Worm (Caenorhabditis elegans) whole organism, L2 larva: ENCODE data around the gene M03F4.6.

ENCODE experiments used
- F13H6.1 ChIP-seq: sonication (generic microtip); optimal IDR thresholded peaks from 2 replicates; lab custom pipeline; 2016; ENCODE audit warnings: missing genetic modification characterization, missing compliant biosample characterization
- R02D3.7 ChIP-seq: fragments of 150-350 bp; optimal IDR thresholded peaks from 2 replicates; lab custom pipeline; 2014; ENCODE audit warnings: missing biosample characterization, missing genetic modification characterization
- Y55F3AM.14 ChIP-seq: fragments of 200-800 bp; sonication (Bioruptor generic); optimal IDR thresholded peaks from 2 replicates; lab custom pipeline; 2018; ENCODE audit warnings: mild to moderate bottlenecking, missing genetic modification characterization, missing compliant biosample characterization
- ZK546.5 ChIP-seq: sonication (generic microtip); optimal IDR thresholded peaks from 2 replicates; lab custom pipeline; 2017; ENCODE audit warnings: missing biosample characterization, missing genetic modification characterization
- aly-2 ChIP-seq: fragments of 150-350 bp; optimal IDR thresholded peaks from 2 replicates; lab custom pipeline; 2014; ENCODE audit warnings: missing biosample characterization, missing genetic modification characterization
- ama-1 ChIP-seq: fragments of 150-350 bp; optimal IDR thresholded peaks from 2 replicates; lab custom pipeline; 2018; ENCODE audit warnings: inconsistent platforms
- blmp-1 ChIP-seq: sonication (generic microtip); optimal IDR thresholded peaks from 2 replicates; lab custom pipeline; 2017; ENCODE audit warnings: missing genetic modification characterization, mild to moderate bottlenecking, missing compliant biosample characterization, antibody characterized with exemption, moderate library complexity; ENCODE audit not compliant: insufficient read depth
- ceh-16 ChIP-seq: fragments of 150-350 bp; optimal IDR thresholded peaks from 2 replicates; lab custom pipeline; 2014; ENCODE audit warnings: missing biosample characterization, missing genetic modification characterization
- ceh-82 ChIP-seq: fragments of 150-350 bp; optimal IDR thresholded peaks from 2 replicates; lab custom pipeline; 2014; ENCODE audit warnings: missing biosample characterization, missing genetic modification characterization
- crh-2 ChIP-seq: sonication (generic microtip); optimal IDR thresholded peaks from 2 replicates; lab custom pipeline; 2017; ENCODE audit warnings: missing biosample characterization, missing genetic modification characterization
- dmd-4 ChIP-seq: sonication (generic microtip); optimal IDR thresholded peaks from 2 replicates; lab custom pipeline; 2017; ENCODE audit warnings: missing biosample characterization, missing genetic modification characterization
- egl-27 ChIP-seq: sonication (generic microtip); optimal IDR thresholded peaks from 3 replicates; lab custom pipeline; 2017; ENCODE audit warnings: missing biosample characterization, missing genetic modification reagents, missing genetic modification characterization
- fos-1 ChIP-seq: fragments of 150-350 bp; optimal IDR thresholded peaks from 2 replicates; lab custom pipeline; 2014; ENCODE audit warnings: missing biosample characterization, missing genetic modification characterization
- gmeb-1 ChIP-seq: fragments of 150-350 bp; optimal IDR thresholded peaks from 2 replicates; lab custom pipeline; 2014; ENCODE audit warnings: missing biosample characterization, missing genetic modification characterization
- lin-39 ChIP-seq: fragments of 150-350 bp; optimal IDR thresholded peaks from 2 replicates; lab custom pipeline; 2014; ENCODE audit warnings: missing biosample characterization, missing genetic modification reagents, missing genetic modification characterization
- lsy-2 ChIP-seq, 2 experiments: fragments of 150-350 bp in 1 of 2; sonication (generic microtip) in 1 of 2; optimal IDR thresholded peaks; 2 replicates each; lab custom pipeline; 2014 to 2017; ENCODE audit warnings: missing biosample characterization in 2 of 2, missing genetic modification characterization in 2 of 2
- mab-5 ChIP-seq: fragments of 150-350 bp; optimal IDR thresholded peaks from 2 replicates; lab custom pipeline; 2014; ENCODE audit warnings: missing biosample characterization, missing genetic modification characterization
- nhr-10 ChIP-seq: sonication (generic microtip); optimal IDR thresholded peaks from 2 replicates; lab custom pipeline; 2017; ENCODE audit warnings: missing biosample characterization, missing genetic modification characterization
- nhr-12 ChIP-seq: fragments of 150-350 bp; optimal IDR thresholded peaks from 2 replicates; lab custom pipeline; 2014; ENCODE audit warnings: missing biosample characterization, missing genetic modification characterization
- nhr-129 ChIP-seq: fragments of 150-350 bp; optimal IDR thresholded peaks from 2 replicates; lab custom pipeline; 2014; ENCODE audit warnings: missing biosample characterization, missing genetic modification characterization
- nhr-21 ChIP-seq: fragments of 150-350 bp; optimal IDR thresholded peaks from 2 replicates; lab custom pipeline; 2014; ENCODE audit warnings: missing biosample characterization, missing genetic modification characterization
- nhr-25 ChIP-seq: fragments of 150-350 bp; sonication (generic microtip); optimal IDR thresholded peaks from 3 replicates; lab custom pipeline; 2014; ENCODE audit warnings: missing biosample characterization, missing genetic modification characterization
- nhr-77 ChIP-seq: fragments of 150-350 bp; optimal IDR thresholded peaks from 2 replicates; lab custom pipeline; 2014; ENCODE audit warnings: missing biosample characterization, missing genetic modification characterization
- peb-1 ChIP-seq: fragments of 150-350 bp; optimal IDR thresholded peaks from 2 replicates; lab custom pipeline; 2014; ENCODE audit warnings: missing biosample characterization, missing genetic modification characterization
- sem-4 ChIP-seq: fragments of 150-350 bp; optimal IDR thresholded peaks from 2 replicates; lab custom pipeline; 2014; ENCODE audit warnings: missing biosample characterization, missing genetic modification reagents, missing genetic modification characterization
- skn-1 ChIP-seq: sonication (generic microtip); optimal IDR thresholded peaks from 2 replicates; lab custom pipeline; 2017; ENCODE audit warnings: missing biosample characterization, missing genetic modification characterization
- sma-3 ChIP-seq: sonication (generic microtip); optimal IDR thresholded peaks from 2 replicates; lab custom pipeline; 2016; ENCODE audit warnings: missing genetic modification reagents, missing genetic modification characterization, missing compliant biosample characterization
- sma-9 ChIP-seq, 2 experiments: fragments of 150-350 bp in 1 of 2; sonication (generic microtip) in 1 of 2; optimal IDR thresholded peaks; 2 replicates each; lab custom pipeline; 2014 to 2016; ENCODE audit warnings: missing genetic modification characterization in 2 of 2, mild to moderate bottlenecking in 1 of 2, missing biosample characterization in 1 of 2, missing compliant biosample characterization in 1 of 2, missing genetic modification reagents in 1 of 2, moderate library complexity in 1 of 2
- snpc-4 ChIP-seq: fragments of 150-350 bp; optimal IDR thresholded peaks from 2 replicates; lab custom pipeline; 2014; ENCODE audit warnings: missing biosample characterization, missing genetic modification characterization
- unc-62 ChIP-seq: fragments of 150-350 bp; optimal IDR thresholded peaks from 2 replicates; lab custom pipeline; 2014; ENCODE audit warnings: missing biosample characterization, missing genetic modification reagents, missing genetic modification characterization
- zag-1 ChIP-seq: fragments of 150-350 bp; optimal IDR thresholded peaks from 2 replicates; lab custom pipeline; 2014; ENCODE audit warnings: missing biosample characterization, missing genetic modification characterization
- ztf-11 ChIP-seq: sonication (generic microtip); optimal IDR thresholded peaks from 2 replicates; lab custom pipeline; 2017; ENCODE audit warnings: missing biosample characterization, missing genetic modification characterization
- ztf-4 ChIP-seq: fragments of 150-350 bp; optimal IDR thresholded peaks from 2 replicates; lab custom pipeline; 2014; ENCODE audit warnings: missing biosample characterization, missing genetic modification characterization

The M03F4.6 gene

ce11 chrX:5015775-5016174, 46.6 kb upstream of the M03F4.6 start, which contains the start of gene ZC449.8:
Gene ZC449.8, plus strand, starts transcription at chrX:5016075.
- TF ChIP-seq blmp-1 (no peak), lin-39 (tag; lab: Kevin White, UChicago) (no peak), ztf-4 (no peak)
- TF ChIP-seq, all 48 proteins: peak for 0

ce11 chrX:5013826-5014225, 44.7 kb upstream of the M03F4.6 start, which contains the start of gene ZC449.7:
Gene ZC449.7, plus strand, starts transcription at chrX:5014074.
- TF ChIP-seq nhr-77 (tag; lab: Kevin White, UChicago) (no peak), Y55F3AM.14 (GFP tag; lab: Kevin White, UChicago) (no peak), aly-2 (no peak), skn-1 (tag; lab: Kevin White, UChicago) (no peak), sma-9 (GFP tag; optimal IDR thresholded peaks at IDR 0.05; lab: Kevin White, UChicago) (no peak), sma-9 (tag; optimal IDR thresholded peaks at IDR 0.05; lab: Kevin White, UChicago) (no peak), sem-4 (no peak), nhr-129 (tag; lab: Kevin White, UChicago) (no peak), gmeb-1 (tag; lab: Kevin White, UChicago) (no peak), peb-1 (no peak), crh-2 (tag; lab: Kevin White, UChicago) (no peak), ZK546.5 (tag; lab: Kevin White, UChicago) (no peak), blmp-1 (no peak), ama-1 (lab: Kevin White, UChicago) (no peak), nhr-21 (tag; lab: Kevin White, UChicago) (no peak), lin-39 (tag; lab: Kevin White, UChicago) (no peak)

ce11 chrX:5009000-5009399, 39.9 kb upstream of the M03F4.6 start, which contains the start of gene hsd-3:
Gene hsd-3, plus strand, starts transcription at chrX:5009300.
- TF ChIP-seq R02D3.7 (tag; lab: Kevin White, UChicago) = no peak
- no peak for TF ChIP-seq ceh-16 (tag; lab: Kevin White, UChicago)
- TF ChIP-seq egl-27 = no peak
- no peak for TF ChIP-seq sma-3 (GFP tag; lab: Kevin White, UChicago)
- TF ChIP-seq snpc-4 = no peak
- no peak for TF ChIP-seq nhr-25 (tag; lab: Kevin White, UChicago)
- TF ChIP-seq dmd-4 (tag; lab: Kevin White, UChicago) = no peak
- no peak for TF ChIP-seq mab-5 (tag; lab: Kevin White, UChicago)
- no peak for TF ChIP-seq lsy-2 (tag; optimal IDR thresholded peaks at IDR 0.05; lab: Kevin White, UChicago)
- no peak for TF ChIP-seq ama-1 (lab: Kevin White, UChicago)
- TF ChIP-seq skn-1 (tag; lab: Kevin White, UChicago) = no peak
- no peak for TF ChIP-seq zag-1 (tag; lab: Kevin White, UChicago)
- no peak for TF ChIP-seq nhr-10 (tag; lab: Kevin White, UChicago)

- no peak for TF ChIP-seq nhr-77 (tag; lab: Kevin White, UChicago)
- TF ChIP-seq fos-1 (tag; lab: Kevin White, UChicago) = peak; percentile 25
- no peak for TF ChIP-seq F13H6.1
- TF ChIP-seq nhr-25 (tag; lab: Kevin White, UChicago) = no peak
- TF ChIP-seq gmeb-1 (tag; lab: Kevin White, UChicago) = no peak
- no peak for TF ChIP-seq unc-62 (GFP tag; lab: Kevin White, UChicago)
- no peak for TF ChIP-seq nhr-12 (tag; lab: Kevin White, UChicago)
- no peak for TF ChIP-seq egl-27
Observed at ce11 chrX:5006972-5007371, 37.8 kb upstream of the M03F4.6 start.

ce11 chrX:5004940-5005339, 35.8 kb upstream of the M03F4.6 start, which contains the start of gene hsd-2:
Gene hsd-2, plus strand, starts transcription at chrX:5005240.
- no peak for TF ChIP-seq skn-1 (tag; lab: Kevin White, UChicago)
- TF ChIP-seq ztf-11 (tag; lab: Kevin White, UChicago) = no peak
- TF ChIP-seq snpc-4 = no peak
- TF ChIP-seq nhr-25 (tag; lab: Kevin White, UChicago) = no peak
- no peak for TF ChIP-seq nhr-10 (tag; lab: Kevin White, UChicago)
- TF ChIP-seq ZK546.5 (tag; lab: Kevin White, UChicago) = no peak
- no peak for TF ChIP-seq sma-9 (GFP tag; optimal IDR thresholded peaks at IDR 0.05; lab: Kevin White, UChicago)
- no peak for TF ChIP-seq sma-9 (tag; optimal IDR thresholded peaks at IDR 0.05; lab: Kevin White, UChicago)
- TF ChIP-seq ceh-82 (tag; lab: Kevin White, UChicago) = no peak
- TF ChIP-seq sem-4 = no peak
- TF ChIP-seq crh-2 (tag; lab: Kevin White, UChicago) = no peak
- TF ChIP-seq R02D3.7 (tag; lab: Kevin White, UChicago) = no peak
